Fruit fly (Drosophila melanogaster): Measurements from ENCODE around the gene Ugt36A1.

Gene Ugt36A1

DNA sequence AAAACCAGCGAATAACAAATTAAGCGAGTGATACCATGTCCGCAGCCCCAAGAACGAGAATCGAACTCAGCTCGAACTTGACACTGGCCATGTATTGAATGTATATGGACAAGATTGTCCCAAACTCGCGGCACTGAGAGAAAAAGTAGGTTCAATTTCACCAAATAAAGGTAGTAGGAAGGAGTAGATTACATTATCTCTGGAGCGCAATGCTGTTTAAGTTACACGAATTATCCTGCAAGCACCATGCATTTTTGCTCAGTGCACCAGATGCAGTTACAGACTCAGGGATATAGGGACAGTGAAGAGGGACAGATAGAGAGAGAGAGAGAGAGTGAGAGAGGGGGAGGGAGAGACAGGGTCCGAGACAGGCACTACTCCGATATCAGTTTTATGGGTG lies 24.9 kb upstream of the Ugt36A1 start (continued):
- peak; percentile 54 for TF ChIP-seq ac (GFP tag; optimal IDR thresholded peaks at IDR 0.05)
- TF ChIP-seq hbn (GFP tag; IDR thresholded peaks at IDR 0.05; ENCODE audit: partially characterized antibody) = no peak
- no peak for TF ChIP-seq HmgZ (tag; optimal IDR thresholded peaks at IDR 0.05)
- no peak for TF ChIP-seq cas (GFP tag; IDR thresholded peaks at IDR 0.05)
- no peak for TF ChIP-seq CG12071 (GFP tag; optimal IDR thresholded peaks at IDR 0.05)
- peak; percentile 22; the same call in 1 of the 3 replicates for TF ChIP-seq ase (GFP tag; IDR thresholded peaks at IDR 0.05)
- peak; percentile 28 for TF ChIP-seq CG12219 (GFP tag; optimal IDR thresholded peaks at IDR 0.05)
- peak; percentile 17 for TF ChIP-seq ind (GFP tag; optimal IDR thresholded peaks at IDR 0.05)
- TF ChIP-seq CG17385 (GFP tag; optimal IDR thresholded peaks at IDR 0.05) = no peak
- TF ChIP-seq nom (GFP tag; optimal IDR thresholded peaks at IDR 0.05) = peak; percentile 66
- no peak for TF ChIP-seq CG14860 (GFP tag; IDR thresholded peaks at IDR 0.05; ENCODE audit: partially characterized antibody)
- TF ChIP-seq NK7.1 (GFP tag; optimal IDR thresholded peaks at IDR 0.05) = no peak
- peak; percentile 70 for TF ChIP-seq Antp (GFP tag; optimal IDR thresholded peaks at IDR 0.05)
- TF ChIP-seq CG13775 (GFP tag; optimal IDR thresholded peaks at IDR 0.05) = peak; percentile 54
- no peak for TF ChIP-seq inv (GFP tag; IDR thresholded peaks at IDR 0.05; ENCODE audit: partially characterized antibody)
- no peak for TF ChIP-seq gro (GFP tag; optimal IDR thresholded peaks at IDR 0.05)
- TF ChIP-seq nmo (GFP tag; optimal IDR thresholded peaks at IDR 0.05) = peak; percentile 47
- TF ChIP-seq z (GFP tag; IDR thresholded peaks at IDR 0.05) = no peak
- no peak for TF ChIP-seq Opbp (GFP tag; IDR thresholded peaks at IDR 0.05; ENCODE audit: partially characterized antibody)
- TF ChIP-seq CG10321 (GFP tag; IDR thresholded peaks at IDR 0.05) = no peak
- TF ChIP-seq BtbVII (GFP tag; optimal IDR thresholded peaks at IDR 0.05) = no peak
- TF ChIP-seq chinmo (GFP tag; IDR thresholded peaks at IDR 0.05; ENCODE audit: partially characterized antibody) = no peak
- TF ChIP-seq eve (GFP tag; optimal IDR thresholded peaks at IDR 0.05) = no peak
- no peak for TF ChIP-seq hb (GFP tag; IDR thresholded peaks at IDR 0.05; ENCODE audit: partially characterized antibody)
- TF ChIP-seq B-H1 (GFP tag; IDR thresholded peaks at IDR 0.05) = peak; percentile 16; the same call in 1 of the 3 replicates
- no peak for TF ChIP-seq C15 (GFP tag; IDR thresholded peaks at IDR 0.05)
- TF ChIP-seq Sox102F (GFP tag; optimal IDR thresholded peaks at IDR 0.05) = no peak
- TF ChIP-seq CG5245 (GFP tag; optimal IDR thresholded peaks at IDR 0.05) = peak; percentile 26
- TF ChIP-seq CG14710 (tag; optimal IDR thresholded peaks at IDR 0.05) = peak; percentile 45
- no peak for TF ChIP-seq Optix (GFP tag; IDR thresholded peaks at IDR 0.05)
- no peak for TF ChIP-seq CG11695 (GFP tag; IDR thresholded peaks at IDR 0.05)
- TF ChIP-seq lbe (GFP tag; optimal IDR thresholded peaks at IDR 0.05) = peak; percentile 48
- no peak for TF ChIP-seq CG1792 (GFP tag; optimal IDR thresholded peaks at IDR 0.05)
- TF ChIP-seq CG10431 (GFP tag; optimal IDR thresholded peaks at IDR 0.05) = no peak
- TF ChIP-seq HLHmδ (GFP tag; optimal IDR thresholded peaks at IDR 0.05) = no peak
- TF ChIP-seq zf30C (GFP tag; optimal IDR thresholded peaks at IDR 0.05) = peak; percentile 83
- no peak for TF ChIP-seq Lim3 (GFP tag; IDR thresholded peaks at IDR 0.05)
- no peak for TF ChIP-seq danr (GFP tag; IDR thresholded peaks at IDR 0.05)
- no peak for TF ChIP-seq CG10147 (GFP tag; optimal IDR thresholded peaks at IDR 0.05)
- TF ChIP-seq tna (GFP tag; IDR thresholded peaks at IDR 0.05; ENCODE audit: partially characterized antibody) = no peak
- no peak for TF ChIP-seq CG11723 (GFP tag; optimal IDR thresholded peaks at IDR 0.05)
- TF ChIP-seq so (GFP tag; IDR thresholded peaks at IDR 0.05) = peak; percentile 39; the same call in 1 of the 3 replicates
- TF ChIP-seq CG12236 (GFP tag; optimal IDR thresholded peaks at IDR 0.05) = peak; percentile 24
- no peak for TF ChIP-seq CG7271 (tag; optimal IDR thresholded peaks at IDR 0.05)
- peak; percentile 36 for TF ChIP-seq odd (GFP tag; optimal IDR thresholded peaks at IDR 0.05)
- TF ChIP-seq CG33213 (GFP tag; optimal IDR thresholded peaks at IDR 0.05) = peak; percentile 11
- TF ChIP-seq CG4730 (GFP tag; IDR thresholded peaks at IDR 0.05) = no peak
- TF ChIP-seq CG4404 (GFP tag; IDR thresholded peaks at IDR 0.05) = peak; percentile 74
- peak; percentile 37 for TF ChIP-seq E2f1 (GFP tag; IDR thresholded peaks at IDR 0.05)
- TF ChIP-seq stc (GFP tag; IDR thresholded peaks at IDR 0.05) = no peak
- TF ChIP-seq wdn (GFP tag; IDR thresholded peaks at IDR 0.05) = no peak
